Fruit fly (Drosophila melanogaster) whole organism, embryonic: ENCODE results near the gene CG5359.

Experiments used
- Atf3 ChIP-seq: fragments of 200-800 bp; sonication (Bioruptor generic); optimal IDR thresholded peaks from 3 replicates; lab custom pipeline; 2016; ENCODE audit warnings: missing biosample characterization, missing genetic modification characterization
- B-H1 ChIP-seq: fragments of 200-800 bp; sonication (Bioruptor generic); IDR thresholded peaks from 3 replicates; pipeline ENCODE4 v1.3.6; 2022; ENCODE audit warnings: missing biosample characterization, missing genetic modification characterization
- Blimp-1 ChIP-seq: fragments of 200-800 bp; sonication (Bioruptor generic); optimal IDR thresholded peaks from 3 replicates; lab custom pipeline; 2018; ENCODE audit warnings: missing biosample characterization, missing genetic modification characterization, mild to moderate bottlenecking, moderate library complexity, missing genetic modification reagents
- CG10959 ChIP-seq: fragments of 200-800 bp; sonication (Bioruptor generic); IDR thresholded peaks from 2 replicates; pipeline ENCODE4 v1.3.6; 2022; ENCODE audit warnings: missing biosample characterization, missing genetic modification characterization
- CG11085 ChIP-seq: fragments of 200-800 bp; sonication (Bioruptor generic); IDR thresholded peaks from 2 replicates; pipeline ENCODE4 v1.3.6; 2022; ENCODE audit warnings: missing biosample characterization, missing genetic modification characterization
- CG12155 ChIP-seq: fragments of 200-800 bp; sonication (Bioruptor generic); optimal IDR thresholded peaks from 3 replicates; lab custom pipeline; 2016; ENCODE audit warnings: missing biosample characterization, missing genetic modification characterization
- CG13624 ChIP-seq: fragments of 200-800 bp; sonication (Bioruptor generic); optimal IDR thresholded peaks from 2 replicates; lab custom pipeline; 2016; ENCODE audit warnings: missing biosample characterization, missing genetic modification characterization
- CG14965 ChIP-seq: fragments of 200-800 bp; sonication (Bioruptor generic); optimal IDR thresholded peaks from 2 replicates; lab custom pipeline; 2016; ENCODE audit warnings: missing biosample characterization, missing genetic modification characterization, borderline replicate concordance
- CG15011 ChIP-seq: fragments of 200-800 bp; sonication (Bioruptor generic); optimal IDR thresholded peaks from 3 replicates; lab custom pipeline; 2018; ENCODE audit warnings: missing biosample characterization, mild to moderate bottlenecking, missing genetic modification characterization
- CG1602 ChIP-seq: fragments of 200-800 bp; sonication (Bioruptor generic); optimal IDR thresholded peaks from 3 replicates; lab custom pipeline; 2016; ENCODE audit warnings: missing biosample characterization, missing genetic modification characterization
- CG17385 ChIP-seq: fragments of 200-800 bp; sonication (Bioruptor generic); optimal IDR thresholded peaks from 3 replicates; lab custom pipeline; 2018; ENCODE audit warnings: missing biosample characterization, mild to moderate bottlenecking, missing genetic modification characterization
- CG1832 ChIP-seq: fragments of 200-800 bp; sonication (Bioruptor generic); optimal IDR thresholded peaks from 2 replicates; lab custom pipeline; 2017; ENCODE audit warnings: missing biosample characterization, mild to moderate bottlenecking, missing genetic modification characterization, inconsistent platforms
- CG18599 ChIP-seq: fragments of 200-800 bp; sonication (Bioruptor generic); optimal IDR thresholded peaks from 3 replicates; lab custom pipeline; 2017; ENCODE audit warnings: missing biosample characterization, missing genetic modification characterization, mild to moderate bottlenecking, moderate library complexity, missing genetic modification reagents
- CG32772 ChIP-seq: fragments of 200-800 bp; sonication (Bioruptor generic); IDR thresholded peaks from 2 replicates; pipeline ENCODE4 v1.3.6; 2022; ENCODE audit warnings: missing biosample characterization, missing genetic modification characterization
- CG5180 ChIP-seq: fragments of 200-800 bp; sonication (Bioruptor generic); optimal IDR thresholded peaks from 3 replicates; lab custom pipeline; 2017; ENCODE audit warnings: missing biosample characterization, missing genetic modification characterization, mild to moderate bottlenecking, moderate library complexity, missing genetic modification reagents
- CG7987 ChIP-seq: fragments of 200-800 bp; sonication (Bioruptor generic); optimal IDR thresholded peaks from 2 replicates; lab custom pipeline; 2018; ENCODE audit warnings: missing biosample characterization, mild to moderate bottlenecking, missing genetic modification characterization, moderate library complexity
- CG8944 ChIP-seq: fragments of 200-800 bp; sonication (Bioruptor generic); optimal IDR thresholded peaks from 3 replicates; lab custom pipeline; 2016; ENCODE audit warnings: missing biosample characterization, missing genetic modification characterization
- Dbx ChIP-seq: fragments of 200-800 bp; sonication (Bioruptor generic); IDR thresholded peaks from 3 replicates; pipeline ENCODE4 v1.3.6; 2022; ENCODE audit warnings: missing biosample characterization, missing genetic modification characterization
- Dek ChIP-seq: fragments of 200-800 bp; sonication (Bioruptor generic); optimal IDR thresholded peaks from 3 replicates; lab custom pipeline; 2019; ENCODE audit warnings: missing biosample characterization, mild to moderate bottlenecking, missing genetic modification characterization, moderate library complexity
- Fer2 ChIP-seq: fragments of 200-800 bp; sonication (Bioruptor generic); optimal IDR thresholded peaks from 2 replicates; lab custom pipeline; 2018; ENCODE audit warnings: missing biosample characterization, mild to moderate bottlenecking, missing genetic modification characterization, moderate library complexity
- H15 ChIP-seq: fragments of 200-800 bp; sonication (Bioruptor generic); IDR thresholded peaks from 3 replicates; pipeline ENCODE4 v1.3.6; 2022; ENCODE audit warnings: missing biosample characterization, missing genetic modification characterization
- Jarid2 ChIP-seq: fragments of 200-800 bp; sonication (Bioruptor generic); optimal IDR thresholded peaks from 3 replicates; lab custom pipeline; 2017; ENCODE audit warnings: mild to moderate bottlenecking, missing biosample characterization, missing genetic modification reagents, missing genetic modification characterization
- Kr ChIP-seq: fragments of 200-800 bp; sonication (Bioruptor generic); optimal IDR thresholded peaks from 2 replicates; lab custom pipeline; 2017; ENCODE audit warnings: missing biosample characterization, mild to moderate bottlenecking, missing genetic modification characterization
- Mrtf ChIP-seq: fragments of 200-800 bp; sonication (Bioruptor generic); IDR thresholded peaks from 3 replicates; pipeline ENCODE4 v1.3.6; 2022; ENCODE audit warnings: missing biosample characterization, missing genetic modification characterization
- Myb ChIP-seq: fragments of 200-800 bp; sonication (Bioruptor generic); optimal IDR thresholded peaks from 2 replicates; lab custom pipeline; 2016; ENCODE audit warnings: missing biosample characterization, missing genetic modification characterization
- NC2α ChIP-seq: fragments of 200-800 bp; sonication (Bioruptor generic); optimal IDR thresholded peaks from 2 replicates; lab custom pipeline; 2016; ENCODE audit warnings: missing biosample characterization, missing genetic modification characterization
- Side ChIP-seq: fragments of 200-800 bp; sonication (Bioruptor generic); optimal IDR thresholded peaks from 2 replicates; lab custom pipeline; 2016; ENCODE audit warnings: missing biosample characterization, missing genetic modification characterization
- Trl ChIP-seq, 3 experiments: fragments of >200 bp in 2 of 3; fragments of 200-800 bp in 1 of 3; sonication (Bioruptor generic) in 1 of 3; optimal IDR thresholded peaks; 2 replicates in 1 of 3; 3 replicates in 2 of 3; lab custom pipeline; 2016 to 2017; ENCODE audit warnings: missing biosample characterization in 1 of 3, missing genetic modification characterization in 1 of 3
- ab ChIP-seq: fragments of 200-800 bp; sonication (Bioruptor generic); optimal IDR thresholded peaks from 2 replicates; lab custom pipeline; 2016; ENCODE audit warnings: missing biosample characterization, missing genetic modification characterization
- ash1 ChIP-seq: fragments of 200-800 bp; sonication (Bioruptor generic); optimal IDR thresholded peaks from 2 replicates; lab custom pipeline; 2018; ENCODE audit warnings: missing biosample characterization, mild to moderate bottlenecking, missing genetic modification characterization
- bbx ChIP-seq: fragments of 200-800 bp; sonication (Bioruptor generic); IDR thresholded peaks from 2 replicates; pipeline ENCODE4 v1.3.6; 2022; ENCODE audit warnings: missing biosample characterization, missing genetic modification characterization; ENCODE audit not compliant: partially characterized antibody
- cad ChIP-seq: fragments of >200 bp; optimal IDR thresholded peaks from 2 replicates; lab custom pipeline; 2017; ENCODE audit warnings: missing biosample characterization, missing genetic modification characterization
- cato ChIP-seq: fragments of 200-800 bp; sonication (Bioruptor generic); optimal IDR thresholded peaks from 2 replicates; lab custom pipeline; 2016; ENCODE audit warnings: missing biosample characterization, missing genetic modification characterization, borderline replicate concordance
- ci ChIP-seq: fragments of 200-800 bp; sonication (Bioruptor generic); IDR thresholded peaks from 3 replicates; pipeline ENCODE4 v1.3.6; 2022; ENCODE audit warnings: missing biosample characterization, missing genetic modification characterization
- dysf ChIP-seq: fragments of 200-800 bp; sonication (Bioruptor generic); IDR thresholded peaks from 3 replicates; pipeline ENCODE4 v1.3.6; 2022; ENCODE audit warnings: missing biosample characterization, missing genetic modification characterization
- eyg ChIP-seq: fragments of 200-800 bp; sonication (Bioruptor generic); optimal IDR thresholded peaks from 3 replicates; lab custom pipeline; 2016; ENCODE audit warnings: missing biosample characterization, missing genetic modification characterization
- fu2 ChIP-seq: fragments of 200-800 bp; sonication (Bioruptor generic); optimal IDR thresholded peaks from 2 replicates; lab custom pipeline; 2016; ENCODE audit warnings: missing biosample characterization, missing genetic modification characterization
- gce ChIP-seq: fragments of 200-800 bp; sonication (Bioruptor generic); IDR thresholded peaks from 3 replicates; pipeline ENCODE4 v1.3.6; 2022; ENCODE audit warnings: missing biosample characterization, missing genetic modification characterization
- otp ChIP-seq: fragments of 200-800 bp; sonication (Bioruptor generic); IDR thresholded peaks from 3 replicates; pipeline ENCODE4, ENCODE4 v1.3.6; 2022; ENCODE audit warnings: missing biosample characterization, missing genetic modification characterization
- pb ChIP-seq: fragments of 200-800 bp; sonication (Bioruptor generic); optimal IDR thresholded peaks from 3 replicates; lab custom pipeline; 2016; ENCODE audit warnings: missing biosample characterization, missing genetic modification characterization
- pnt ChIP-seq: fragments of 200-800 bp; sonication (Bioruptor generic); optimal IDR thresholded peaks from 3 replicates; lab custom pipeline; 2016; ENCODE audit warnings: missing biosample characterization, missing genetic modification characterization
- repo ChIP-seq: fragments of 200-800 bp; sonication (Bioruptor generic); optimal IDR thresholded peaks from 2 replicates; lab custom pipeline; 2016; ENCODE audit warnings: missing biosample characterization, missing genetic modification characterization
- so ChIP-seq: fragments of 200-800 bp; sonication (Bioruptor generic); IDR thresholded peaks from 3 replicates; pipeline ENCODE4 v1.3.6; 2022; ENCODE audit warnings: missing biosample characterization, missing genetic modification characterization
- tgo ChIP-seq: fragments of 200-800 bp; sonication (Bioruptor generic); IDR thresholded peaks from 3 replicates; pipeline ENCODE4 v1.3.6; 2022; ENCODE audit warnings: missing biosample characterization, missing genetic modification characterization
- ttk ChIP-seq: fragments of 200-800 bp; sonication (Bioruptor generic); IDR thresholded peaks from 2 replicates; pipeline ENCODE4 v2.1.2; 2022; ENCODE audit warnings: missing biosample characterization, missing genetic modification characterization
- tx ChIP-seq: fragments of 200-800 bp; sonication (Bioruptor generic); optimal IDR thresholded peaks from 2 replicates; lab custom pipeline; 2016; ENCODE audit warnings: missing biosample characterization, missing genetic modification characterization
- usp ChIP-seq: fragments of >200 bp; optimal IDR thresholded peaks from 2 replicates; lab custom pipeline; 2017; ENCODE audit warnings: missing biosample characterization, missing genetic modification characterization
- wdn ChIP-seq: fragments of 200-800 bp; sonication (Bioruptor generic); IDR thresholded peaks from 2 replicates; pipeline ENCODE4 v1.3.6; 2022; ENCODE audit warnings: missing biosample characterization, missing genetic modification characterization
- zen ChIP-seq: fragments of 200-800 bp; sonication (Bioruptor generic); optimal IDR thresholded peaks from 3 replicates; lab custom pipeline; 2018; ENCODE audit warnings: missing biosample characterization, mild to moderate bottlenecking, missing genetic modification characterization, moderate library complexity

CG5359 gene

DNA sequence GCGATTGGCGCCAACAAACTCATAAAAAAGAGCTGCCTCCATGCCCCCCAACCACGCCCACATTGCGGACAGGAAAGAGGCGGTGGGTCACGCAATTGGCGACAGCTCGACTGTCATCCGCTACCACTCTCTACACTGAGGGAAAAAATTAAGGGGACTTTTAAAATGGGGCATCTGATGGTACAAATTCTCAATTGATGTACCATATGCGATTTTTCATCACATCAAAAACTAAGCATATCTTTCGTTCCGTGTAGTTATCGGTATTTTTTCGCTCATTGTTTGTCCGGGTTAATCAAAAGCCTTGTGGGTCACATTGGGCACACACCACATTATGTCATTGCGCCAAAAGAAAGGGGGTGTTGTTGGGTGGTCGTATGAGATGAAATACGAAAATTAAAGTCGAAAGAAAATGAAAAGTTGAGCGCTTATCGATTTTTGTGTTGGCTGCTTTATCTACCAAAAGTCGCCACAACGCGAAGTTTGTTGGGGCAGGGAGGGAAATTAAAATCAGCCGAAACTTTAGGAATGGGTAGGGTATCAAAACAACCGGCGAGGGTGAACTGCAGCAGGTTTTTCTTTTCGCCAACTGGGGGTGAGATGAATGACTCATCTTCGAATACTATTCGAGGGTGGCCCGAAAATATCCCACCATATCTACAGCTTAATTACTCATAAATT is 23.1 kb upstream of the CG5359 start (continued):
- TF ChIP-seq CG5180 (GFP tag; lab: Kevin White, UChicago) (no peak), dysf (peak; percentile 53; the same call in 2 of the 3 replicates), Blimp-1 (GFP tag; lab: Kevin White, UChicago) (no peak), Dek (tag; lab: Kevin White, UChicago) (peak; percentile 40), H15 (0 out of 3 replicates have a peak, but pooled peaks have one; percentile 23), Atf3 (GFP tag; lab: Kevin White, UChicago) (peak; percentile 12), cad (GFP tag; lab: Kevin White, UChicago) (no peak), NC2α (GFP tag; lab: Kevin White, UChicago) (no peak), B-H1 (GFP tag; lab: Robert Waterston, UW) (peak; percentile 30; the same call in 1 of the 3 replicates), tx (GFP tag; lab: Kevin White, UChicago) (no peak), CG18599 (GFP tag; lab: Kevin White, UChicago) (peak; percentile 87), eyg (GFP tag; lab: Kevin White, UChicago) (no peak), fu2 (GFP tag; lab: Kevin White, UChicago) (peak; percentile 21), Trl (optimal IDR thresholded peaks at IDR 0.05; lab: Kevin White, UChicago) (no peak), Trl (GFP tag; optimal IDR thresholded peaks at IDR 0.05; lab: Kevin White, UChicago) (peak; percentile 36), CG11085 (GFP tag; lab: Robert Waterston, UW) (no peak), otp (0 out of 3 replicates have a peak, but pooled peaks have one; percentile 21), usp (no peak), CG32772 (peak; percentile 32; the same call in 1 of the 2 replicates), bbx (GFP tag; lab: Robert Waterston, UW) (no peak), CG1602 (no peak), CG15011 (GFP tag; lab: Kevin White, UChicago) (peak; percentile 16), Side (GFP tag; lab: Kevin White, UChicago) (peak; percentile 54), CG7987 (GFP tag; lab: Kevin White, UChicago) (no peak), Jarid2 (GFP tag; lab: Kevin White, UChicago) (no peak), CG1832 (GFP tag; lab: Kevin White, UChicago) (no peak), tgo (peak; percentile 44; the same call in 1 of the 3 replicates), Myb (GFP tag; lab: Kevin White, UChicago) (peak; percentile 23), CG17385 (GFP tag; lab: Kevin White, UChicago) (no peak), Kr (no peak), CG8944 (GFP tag; lab: Kevin White, UChicago) (no peak), repo (GFP tag; lab: Kevin White, UChicago) (peak; percentile 26), ttk (GFP tag; lab: Robert Waterston, UW) (no peak), ci (GFP tag; lab: Robert Waterston, UW) (0 out of 3 replicates have a peak, but pooled peaks have one; percentile 50), zen (tag; lab: Kevin White, UChicago) (no peak), CG12155 (GFP tag; lab: Kevin White, UChicago) (no peak), CG10959 (GFP tag; lab: Robert Waterston, UW) (no peak; the same call in 1 of the 2 replicates), pb (GFP tag; lab: Kevin White, UChicago) (peak; percentile 25), Dbx (peak; percentile 69; the same call in 2 of the 3 replicates), Fer2 (tag; lab: Kevin White, UChicago) (no peak), cato (GFP tag; lab: Kevin White, UChicago) (no peak), CG14965 (no peak), ab (GFP tag; lab: Kevin White, UChicago) (no peak), so (GFP tag; lab: Robert Waterston, UW) (peak; percentile 29; the same call in 1 of the 3 replicates), pnt (GFP tag; lab: Kevin White, UChicago) (peak; percentile 5), gce (GFP tag; lab: Robert Waterston, UW) (0 out of 3 replicates have a peak, but pooled peaks have one; percentile 4), ash1 (GFP tag; lab: Kevin White, UChicago) (no peak), wdn (GFP tag; lab: Robert Waterston, UW) (0 out of 2 replicates have a peak, but pooled peaks have one; percentile 32), CG13624 (GFP tag; lab: Kevin White, UChicago) (peak; percentile 36), Mrtf (GFP tag; lab: Robert Waterston, UW) (peak; percentile 46; the same call in 1 of the 3 replicates)
